Worm (Caenorhabditis elegans): ENCODE results near the gene sra-11.

The sra-11 gene

ce11 chrII:10870698-10871097, 39.4 kb downstream of the sra-11 start:
- TF ChIP-seq dao-5 (tag; optimal IDR thresholded peaks at IDR 0.05) (no peak), W03F9.2 (tag; optimal IDR thresholded peaks at IDR 0.05) (no peak), him-1 (tag; optimal IDR thresholded peaks at IDR 0.05) (no peak)

- TF ChIP-seq dao-5 (tag; optimal IDR thresholded peaks at IDR 0.05), result no peak
- TF ChIP-seq him-1 (tag; optimal IDR thresholded peaks at IDR 0.05), result peak; percentile 95
- TF ChIP-seq W03F9.2 (tag; optimal IDR thresholded peaks at IDR 0.05), result peak; percentile 95
Observed at ce11 chrII:10868670-10869246, 41.4 kb downstream of the sra-11 start, which contains the start of the genes gmps-1 and cap-2. TSS of gene gmps-1 (minus strand) at chrII:10868720. TSS of gene cap-2 (plus strand) at chrII:10869196.

DNA sequence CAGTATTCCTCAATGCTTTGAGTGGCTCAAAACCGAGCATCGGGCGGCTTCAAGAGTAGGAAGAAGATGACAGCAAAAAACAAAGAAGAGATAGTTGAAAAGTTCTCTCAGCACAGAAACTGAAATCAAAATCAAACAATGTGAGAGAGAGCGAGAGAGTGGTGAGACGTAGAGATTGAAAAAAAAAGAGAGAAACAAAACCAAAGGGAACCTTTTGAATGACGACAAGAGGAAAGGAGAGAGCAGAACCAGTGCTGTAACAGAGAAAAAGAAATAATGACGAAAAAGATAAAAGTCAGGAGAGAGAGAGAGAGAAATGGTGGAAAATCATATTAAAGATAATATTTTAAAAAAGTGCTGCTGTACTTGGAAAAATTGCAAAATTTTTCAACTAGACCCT, 42.9 kb downstream of the sra-11 start:
- TF ChIP-seq W03F9.2 (tag; optimal IDR thresholded peaks at IDR 0.05) (no peak), him-1 (tag; optimal IDR thresholded peaks at IDR 0.05) (no peak), dao-5 (tag; optimal IDR thresholded peaks at IDR 0.05) (no peak)

- no peak for TF ChIP-seq him-1 (tag; optimal IDR thresholded peaks at IDR 0.05)
- TF ChIP-seq W03F9.2 (tag; optimal IDR thresholded peaks at IDR 0.05), result no peak
- no peak for TF ChIP-seq dao-5 (tag; optimal IDR thresholded peaks at IDR 0.05)
Observed at ce11 chrII:10862749-10863656, 47.1 kb downstream of the sra-11 start.

- TF ChIP-seq him-1 (tag; optimal IDR thresholded peaks at IDR 0.05) (no peak), dao-5 (tag; optimal IDR thresholded peaks at IDR 0.05) (no peak), W03F9.2 (tag; optimal IDR thresholded peaks at IDR 0.05) (no peak)
Observed at ce11 chrII:10861723-10862486, 48.2 kb downstream of the sra-11 start.

DNA sequence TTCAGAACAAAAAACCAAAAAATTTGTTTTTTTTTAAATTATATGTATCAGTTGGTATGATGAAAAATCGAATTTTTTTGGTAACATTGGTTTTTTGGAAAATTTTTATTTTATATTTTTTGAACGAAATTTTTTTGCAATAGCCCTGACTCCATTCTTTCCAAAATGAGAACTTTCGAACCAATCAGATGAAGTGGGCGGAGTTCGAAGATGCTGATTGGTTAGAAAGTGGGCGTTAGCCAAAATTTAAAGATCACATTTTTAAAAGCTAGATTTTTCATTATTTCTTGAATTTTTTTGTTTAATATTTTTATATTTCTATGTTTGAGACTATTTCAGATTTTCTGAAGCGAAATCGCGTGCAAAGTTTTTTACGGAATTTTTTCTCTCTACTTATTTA, 48.8 kb downstream of the sra-11 start:
- TF ChIP-seq dao-5 (tag; optimal IDR thresholded peaks at IDR 0.05) (no peak), him-1 (tag; optimal IDR thresholded peaks at IDR 0.05) (no peak), W03F9.2 (tag; optimal IDR thresholded peaks at IDR 0.05) (no peak)

DNA sequence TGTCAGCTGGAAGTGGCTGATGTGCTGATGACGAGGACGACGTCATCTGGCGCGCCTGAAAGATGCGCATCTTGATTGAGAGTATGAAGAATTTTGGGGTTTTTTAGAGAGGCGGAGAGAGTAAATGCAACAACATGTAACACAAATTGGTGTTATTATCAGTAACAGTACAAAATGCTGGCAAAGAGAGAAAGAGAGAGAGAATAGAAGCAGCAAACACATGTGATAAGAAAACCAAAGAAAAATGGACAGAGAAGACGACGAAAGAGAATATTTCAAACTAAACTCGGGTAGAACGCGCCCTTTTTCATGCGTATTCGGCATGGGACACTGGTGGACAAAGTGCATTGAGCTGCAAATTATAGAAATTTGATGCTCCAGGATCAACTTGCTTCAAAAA, 49.3 kb downstream of the sra-11 start, which contains the start of gene M106.3:
Gene M106.3 (minus strand): TSS at position 70 of the 400 bp plus-strand sequence.
- no peak for TF ChIP-seq him-1 (tag; optimal IDR thresholded peaks at IDR 0.05)
- no peak for TF ChIP-seq dao-5 (tag; optimal IDR thresholded peaks at IDR 0.05)
- no peak for TF ChIP-seq W03F9.2 (tag; optimal IDR thresholded peaks at IDR 0.05)

- no peak for TF ChIP-seq him-1 (tag; optimal IDR thresholded peaks at IDR 0.05)
- no peak for TF ChIP-seq dao-5 (tag; optimal IDR thresholded peaks at IDR 0.05)
- TF ChIP-seq W03F9.2 (tag; optimal IDR thresholded peaks at IDR 0.05), result no peak
Observed at ce11 chrII:10859359-10859758, 50.8 kb downstream of the sra-11 start.

Measured in whole organism, L4/young adult.